Fruit fly (Drosophila melanogaster) whole organism, embryonic: ENCODE measurements around the gene CG13306.

Source experiments
- Awh ChIP-seq: fragments of 200-800 bp; sonication (Bioruptor generic); IDR thresholded peaks from 2 replicates; pipeline ENCODE4, ENCODE4 v1.3.6; 2022; ENCODE audit warnings: missing biosample characterization, missing genetic modification characterization
- CG10321 ChIP-seq: fragments of 200-800 bp; sonication (Bioruptor generic); IDR thresholded peaks from 2 replicates; pipeline ENCODE4 v1.3.6; 2022; ENCODE audit warnings: missing biosample characterization, missing genetic modification characterization
- CG10431 ChIP-seq: fragments of 200-800 bp; sonication (Bioruptor generic); optimal IDR thresholded peaks from 3 replicates; lab custom pipeline; 2018; ENCODE audit warnings: missing biosample characterization, mild to moderate bottlenecking, missing genetic modification characterization
- CG11695 ChIP-seq: fragments of 200-800 bp; sonication (Bioruptor generic); IDR thresholded peaks from 3 replicates; pipeline ENCODE4 v1.3.6; 2022; ENCODE audit warnings: missing biosample characterization, missing genetic modification characterization
- CG12744 ChIP-seq: fragments of 200-800 bp; sonication (Bioruptor generic); optimal IDR thresholded peaks from 2 replicates; lab custom pipeline; 2016; ENCODE audit warnings: missing biosample characterization, missing genetic modification characterization
- CG12942 ChIP-seq: fragments of 200-800 bp; sonication (Bioruptor generic); optimal IDR thresholded peaks from 3 replicates; lab custom pipeline; 2016; ENCODE audit warnings: missing biosample characterization, missing genetic modification characterization
- CG13123 ChIP-seq: fragments of 200-800 bp; sonication (Bioruptor generic); optimal IDR thresholded peaks from 2 replicates; lab custom pipeline; 2016; ENCODE audit warnings: missing biosample characterization, missing genetic modification characterization
- CG1529 ChIP-seq: fragments of 200-800 bp; sonication (Bioruptor generic); optimal IDR thresholded peaks from 3 replicates; lab custom pipeline; 2018; ENCODE audit warnings: missing biosample characterization, missing genetic modification characterization
- CG17328 ChIP-seq: fragments of 200-800 bp; sonication (Bioruptor generic); IDR thresholded peaks from 2 replicates; pipeline ENCODE4 v1.3.6; 2022; ENCODE audit warnings: missing biosample characterization, missing genetic modification characterization
- CG17385 ChIP-seq: fragments of 200-800 bp; sonication (Bioruptor generic); optimal IDR thresholded peaks from 3 replicates; lab custom pipeline; 2018; ENCODE audit warnings: missing biosample characterization, mild to moderate bottlenecking, missing genetic modification characterization
- CG17568 ChIP-seq: fragments of 200-800 bp; sonication (Bioruptor generic); optimal IDR thresholded peaks from 2 replicates; lab custom pipeline; 2018; ENCODE audit warnings: missing biosample characterization, mild to moderate bottlenecking, missing genetic modification characterization, moderate library complexity
- CG18764 ChIP-seq: fragments of 200-800 bp; sonication (Bioruptor generic); optimal IDR thresholded peaks from 3 replicates; lab custom pipeline; 2016; ENCODE audit warnings: missing biosample characterization, missing genetic modification characterization
- CG3065 ChIP-seq: fragments of 200-800 bp; sonication (Bioruptor generic); optimal IDR thresholded peaks from 2 replicates; lab custom pipeline; 2016; ENCODE audit warnings: missing biosample characterization, missing genetic modification characterization
- CG31441 ChIP-seq: fragments of 200-800 bp; sonication (Bioruptor generic); IDR thresholded peaks from 2 replicates; pipeline ENCODE4 v1.3.6; 2022; ENCODE audit warnings: missing biosample characterization, missing genetic modification characterization
- CG3838 ChIP-seq: fragments of 200-800 bp; sonication (Bioruptor generic); optimal IDR thresholded peaks from 3 replicates; lab custom pipeline; 2016; ENCODE audit warnings: missing biosample characterization, missing genetic modification characterization
- CG4360 ChIP-seq: fragments of 200-800 bp; sonication (Bioruptor generic); IDR thresholded peaks from 2 replicates; pipeline ENCODE4 v1.3.6; 2022; ENCODE audit warnings: missing biosample characterization, missing genetic modification characterization
- CG5953 ChIP-seq: fragments of 200-800 bp; sonication (Bioruptor generic); IDR thresholded peaks from 2 replicates; pipeline ENCODE4 v1.3.6; 2022; ENCODE audit warnings: missing biosample characterization, missing genetic modification characterization
- CG6175 ChIP-seq: fragments of 200-800 bp; sonication (Bioruptor generic); IDR thresholded peaks from 3 replicates; pipeline ENCODE4 v1.3.6; 2022; ENCODE audit warnings: missing biosample characterization, missing genetic modification characterization
- CG7963 ChIP-seq: fragments of 200-800 bp; sonication (Bioruptor generic); IDR thresholded peaks from 3 replicates; pipeline ENCODE4 v1.3.6; 2022; ENCODE audit warnings: missing biosample characterization, missing genetic modification characterization; ENCODE audit not compliant: partially characterized antibody
- CG8281 ChIP-seq: fragments of 200-800 bp; sonication (Bioruptor generic); optimal IDR thresholded peaks from 2 replicates; lab custom pipeline; 2018; ENCODE audit warnings: missing biosample characterization, mild to moderate bottlenecking, missing genetic modification characterization, moderate library complexity
- CG9797 ChIP-seq: fragments of 200-800 bp; sonication (Bioruptor generic); optimal IDR thresholded peaks from 3 replicates; lab custom pipeline; 2018; ENCODE audit warnings: missing biosample characterization, mild to moderate bottlenecking, missing genetic modification characterization
- D19A ChIP-seq: fragments of 200-800 bp; optimal IDR thresholded peaks from 3 replicates; lab custom pipeline; 2019; ENCODE audit warnings: missing biosample characterization, mild to moderate bottlenecking, missing genetic modification characterization, moderate library complexity
- Deaf1 ChIP-seq: fragments of 200-800 bp; optimal IDR thresholded peaks from 3 replicates; lab custom pipeline; 2019; ENCODE audit warnings: missing biosample characterization, mild to moderate bottlenecking, missing genetic modification characterization, moderate library complexity
- GATAe ChIP-seq: fragments of 200-800 bp; sonication (Bioruptor generic); conservative IDR thresholded peaks from 2 replicates; pipeline ENCODE4 v1.3.6; 2022; ENCODE audit warnings: missing biosample characterization, missing genetic modification characterization
- HLH54F ChIP-seq: fragments of 200-800 bp; sonication (Bioruptor generic); optimal IDR thresholded peaks from 3 replicates; lab custom pipeline; 2016; ENCODE audit warnings: missing biosample characterization, missing genetic modification characterization
- Hmx ChIP-seq: fragments of 200-800 bp; sonication (Bioruptor generic); optimal IDR thresholded peaks from 2 replicates; lab custom pipeline; 2016; ENCODE audit warnings: missing biosample characterization, missing genetic modification characterization
- Hr51 ChIP-seq, 2 experiments: fragments of 200-800 bp; sonication (Bioruptor generic); optimal IDR thresholded peaks; 2 replicates in 1 of 2; 3 replicates in 1 of 2; lab custom pipeline; 2016 to 2018; ENCODE audit warnings: missing biosample characterization in 2 of 2, missing genetic modification characterization in 2 of 2, mild to moderate bottlenecking in 1 of 2, moderate library complexity in 1 of 2
- Hr78 ChIP-seq, 2 experiments: fragments of 200-800 bp in 1 of 2; fragments of >200 bp in 1 of 2; sonication (Bioruptor generic) in 1 of 2; optimal IDR thresholded peaks; 2 replicates each; lab custom pipeline; 2017 to 2019; ENCODE audit warnings: missing biosample characterization in 2 of 2, missing genetic modification characterization in 2 of 2, mild to moderate bottlenecking in 1 of 2, moderate library complexity in 1 of 2
- Lim3 ChIP-seq: fragments of 200-800 bp; sonication (Bioruptor generic); IDR thresholded peaks from 2 replicates; pipeline ENCODE4 v1.3.6; 2022; ENCODE audit warnings: missing biosample characterization, missing genetic modification characterization
- Med ChIP-seq: fragments of 200-800 bp; sonication (Bioruptor generic); peaks from one replicate; lab custom pipeline; 2016; ENCODE audit warnings: missing biosample characterization, missing genetic modification characterization, mild to moderate bottlenecking, inconsistent platforms, moderate library complexity
- Mrtf ChIP-seq: fragments of 200-800 bp; sonication (Bioruptor generic); IDR thresholded peaks from 3 replicates; pipeline ENCODE4 v1.3.6; 2022; ENCODE audit warnings: missing biosample characterization, missing genetic modification characterization
- Myb ChIP-seq: fragments of 200-800 bp; sonication (Bioruptor generic); optimal IDR thresholded peaks from 2 replicates; lab custom pipeline; 2016; ENCODE audit warnings: missing biosample characterization, missing genetic modification characterization
- Sox102F ChIP-seq: fragments of 200-800 bp; sonication (Bioruptor generic); optimal IDR thresholded peaks from 2 replicates; lab custom pipeline; 2018; ENCODE audit warnings: missing biosample characterization, mild to moderate bottlenecking, missing genetic modification characterization, moderate library complexity
- Sry-δ ChIP-seq: fragments of 200-800 bp; sonication (Bioruptor generic); optimal IDR thresholded peaks from 2 replicates; lab custom pipeline; 2016; ENCODE audit warnings: missing biosample characterization, missing genetic modification characterization
- bsh ChIP-seq, 2 experiments: fragments of 200-800 bp; sonication (Bioruptor generic); optimal IDR thresholded peaks; 2 replicates each; lab custom pipeline; 2017 to 2018; ENCODE audit warnings: mild to moderate bottlenecking in 2 of 2, missing biosample characterization in 2 of 2, missing genetic modification characterization in 2 of 2, moderate library complexity in 1 of 2
- dysf ChIP-seq: fragments of 200-800 bp; sonication (Bioruptor generic); IDR thresholded peaks from 3 replicates; pipeline ENCODE4 v1.3.6; 2022; ENCODE audit warnings: missing biosample characterization, missing genetic modification characterization
- fd102C ChIP-seq: fragments of 200-800 bp; sonication (Bioruptor generic); optimal IDR thresholded peaks from 2 replicates; lab custom pipeline; 2018; ENCODE audit warnings: missing biosample characterization, mild to moderate bottlenecking, missing genetic modification characterization, moderate library complexity
- gem ChIP-seq: fragments of 200-800 bp; sonication (Bioruptor generic); optimal IDR thresholded peaks from 2 replicates; lab custom pipeline; 2019; ENCODE audit warnings: missing biosample characterization, mild to moderate bottlenecking, missing genetic modification characterization, moderate library complexity
- gsb ChIP-seq: fragments of 200-800 bp; sonication (Bioruptor generic); IDR thresholded peaks from 2 replicates; pipeline ENCODE4 v1.3.6; 2022; ENCODE audit warnings: missing biosample characterization, missing genetic modification characterization
- lilli ChIP-seq: fragments of 200-800 bp; sonication (Bioruptor generic); optimal IDR thresholded peaks from 3 replicates; lab custom pipeline; 2016; ENCODE audit warnings: missing biosample characterization, missing genetic modification characterization
- prd ChIP-seq, 3 experiments: fragments of >200 bp in 2 of 3; fragments of 200-800 bp in 1 of 3; sonication (Bioruptor generic) in 1 of 3; optimal IDR thresholded peaks in 2 of 3; IDR thresholded peaks in 1 of 3; 2 replicates in 2 of 3; 3 replicates in 1 of 3; pipeline versions ENCODE4 v1.3.6 to Lab custom; 2017 to 2022; ENCODE audit warnings: missing biosample characterization in 1 of 3, missing genetic modification characterization in 1 of 3
- tap ChIP-seq: fragments of 200-800 bp; optimal IDR thresholded peaks from 3 replicates; lab custom pipeline; 2019; ENCODE audit warnings: missing biosample characterization, mild to moderate bottlenecking, missing genetic modification characterization, moderate library complexity
- tio ChIP-seq: fragments of 200-800 bp; sonication (Bioruptor generic); optimal IDR thresholded peaks from 2 replicates; lab custom pipeline; 2017; ENCODE audit warnings: missing biosample characterization, missing genetic modification characterization, inconsistent platforms
- vnd ChIP-seq: fragments of 200-800 bp; sonication (Bioruptor generic); IDR thresholded peaks from 3 replicates; pipeline ENCODE4 v1.3.6; 2022; ENCODE audit warnings: missing biosample characterization, missing genetic modification characterization; ENCODE audit not compliant: partially characterized antibody
- z ChIP-seq: fragments of 200-800 bp; sonication (Bioruptor generic); IDR thresholded peaks from 3 replicates; pipeline ENCODE4 v1.3.6; 2022; ENCODE audit warnings: missing biosample characterization, missing genetic modification characterization
- zfh1 ChIP-seq: fragments of 200-800 bp; sonication (Bioruptor generic); IDR thresholded peaks from 3 replicates; pipeline ENCODE4 v1.3.6; 2022; ENCODE audit warnings: missing biosample characterization, missing genetic modification characterization

Gene CG13306

DNA sequence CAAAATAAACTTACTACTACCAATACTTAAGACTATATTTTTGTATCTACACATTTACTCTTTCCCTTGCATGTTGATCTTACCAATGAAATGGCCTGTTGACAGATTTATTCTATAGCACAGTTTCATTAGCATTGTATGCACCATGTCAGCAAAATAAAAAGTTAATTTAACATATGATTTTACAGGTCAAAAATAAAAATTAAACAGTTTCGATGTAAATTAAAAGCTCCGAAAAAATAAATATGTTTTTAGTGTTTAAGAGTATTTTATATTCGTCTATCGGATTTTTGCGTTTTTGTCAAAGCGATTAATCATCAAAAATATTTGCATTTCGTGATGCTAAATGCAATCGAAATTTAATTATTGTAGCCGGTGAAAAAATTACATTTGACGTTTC, 1.2 kb downstream of the CG13306 start (continued):
- TF ChIP-seq fd102C (GFP tag; lab: Kevin White, UChicago) (no peak), CG17385 (GFP tag; lab: Kevin White, UChicago) (no peak), Sox102F (GFP tag; lab: Kevin White, UChicago) (peak; percentile 32), Myb (GFP tag; lab: Kevin White, UChicago) (no peak), Hmx (no peak), CG10431 (no peak), CG6175 (GFP tag; lab: Robert Waterston, UW) (no peak), CG7963 (GFP tag; lab: Robert Waterston, UW) (no peak), tio (GFP tag; lab: Kevin White, UChicago) (no peak), CG13123 (GFP tag; lab: Kevin White, UChicago) (no peak), Sry-δ (no peak), CG3838 (GFP tag; lab: Kevin White, UChicago) (no peak), GATAe (GFP tag; lab: Robert Waterston, UW) (no peak), lilli (GFP tag; lab: Kevin White, UChicago) (no peak), tap (tag; lab: Kevin White, UChicago) (no peak), CG31441 (GFP tag; lab: Robert Waterston, UW) (0 out of 2 replicates have a peak, but pooled peaks have one; percentile 11), gsb (no peak), CG12942 (no peak), CG11695 (GFP tag; lab: Robert Waterston, UW) (no peak), CG17328 (GFP tag; lab: Robert Waterston, UW) (no peak), D19A (tag; lab: Kevin White, UChicago) (peak; percentile 91), CG9797 (GFP tag; lab: Kevin White, UChicago) (no peak), CG4360 (no peak), CG18764 (GFP tag; lab: Kevin White, UChicago) (no peak), Hr78 (GFP tag; optimal IDR thresholded peaks at IDR 0.05; lab: Kevin White, UChicago) (no peak), CG12744 (no peak), prd (optimal IDR thresholded peaks at IDR 0.05; lab: Kevin White, UChicago) (no peak), prd (GFP tag; IDR thresholded peaks at IDR 0.05; lab: Robert Waterston, UW) (no peak), gem (tag; lab: Kevin White, UChicago) (peak; percentile 26), HLH54F (GFP tag; lab: Kevin White, UChicago) (no peak), CG3065 (GFP tag; lab: Kevin White, UChicago) (no peak), dysf (GFP tag; lab: Robert Waterston, UW) (no peak), CG1529 (GFP tag; lab: Kevin White, UChicago) (no peak), CG17568 (GFP tag; lab: Kevin White, UChicago) (no peak), Hr51 (GFP tag; optimal IDR thresholded peaks at IDR 0.05; lab: Kevin White, UChicago) (peak in 1 of 2 experiments; percentile 7), Awh (GFP tag; lab: Robert Waterston, UW) (0 out of 2 replicates have a peak, but pooled peaks have one; percentile 9), CG10321 (GFP tag; lab: Robert Waterston, UW) (no peak), bsh (GFP tag; optimal IDR thresholded peaks at IDR 0.05; lab: Kevin White, UChicago) (peak in 1 of 2 experiments; percentile 4), vnd (GFP tag; lab: Robert Waterston, UW) (no peak)
- TF ChIP-seq, all 482 proteins: peak for 11

- TF ChIP-seq z (GFP tag; lab: Robert Waterston, UW) (peak; percentile 80), fd102C (GFP tag; lab: Kevin White, UChicago) (no peak), Deaf1 (tag; lab: Kevin White, UChicago) (peak; percentile 62), Med (peak; percentile 13), zfh1 (GFP tag; lab: Robert Waterston, UW) (no peak), Mrtf (GFP tag; lab: Robert Waterston, UW) (no peak), CG8281 (tag; lab: Kevin White, UChicago) (no peak), Lim3 (no peak), CG5953 (GFP tag; lab: Robert Waterston, UW) (no peak)
Observed at dm6 chr3L:8746519-8746918, 3.0 kb downstream of the CG13306 start.
